Fruit fly (Drosophila melanogaster): ENCODE measurements around the gene stet.

DNA sequence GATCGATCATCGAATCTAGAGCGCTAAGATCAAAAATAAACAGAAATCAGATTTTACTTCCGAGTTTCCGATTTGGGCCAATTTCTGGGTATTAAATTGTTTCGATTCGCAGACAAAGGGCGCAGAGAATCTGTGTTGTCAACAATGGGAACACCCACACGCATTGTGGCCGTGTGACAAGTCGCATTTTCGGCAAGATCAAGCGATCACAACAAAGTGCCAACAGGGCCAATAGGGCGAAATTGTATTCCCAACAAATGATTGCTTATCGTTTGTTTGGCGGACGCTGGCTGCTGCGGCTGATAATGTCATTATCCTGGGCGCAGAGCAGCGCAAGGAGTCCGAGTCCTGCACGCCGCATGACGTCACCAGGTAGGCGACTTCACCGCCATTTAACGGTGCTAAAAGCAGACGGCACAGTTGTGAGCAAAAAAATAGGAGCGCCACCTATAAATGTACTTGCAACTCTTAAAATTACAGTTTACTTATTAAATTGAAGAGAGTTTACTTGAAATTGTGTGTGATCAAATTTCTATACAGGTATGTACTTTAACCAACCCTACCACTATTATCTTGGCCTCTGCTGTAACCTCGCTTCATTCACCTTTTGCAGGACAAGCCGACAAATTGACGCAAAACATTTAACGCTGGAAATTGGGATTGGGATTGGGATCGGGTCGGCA is 10.2 kb downstream of the stet start:
- no peak for TF ChIP-seq topi (GFP tag; optimal IDR thresholded peaks at IDR 0.05)
- TF ChIP-seq CG6808 (GFP tag; optimal IDR thresholded peaks at IDR 0.05), result peak; percentile 35
- peak; percentile 70 for TF ChIP-seq Hr39 (GFP tag; optimal IDR thresholded peaks at IDR 0.05)
- peak; percentile 54 for TF ChIP-seq acj6 (GFP tag; optimal IDR thresholded peaks at IDR 0.05)
- TF ChIP-seq Sox102F (GFP tag; optimal IDR thresholded peaks at IDR 0.05), result peak; percentile 42
- peak; percentile 32 for TF ChIP-seq CG34406 (GFP tag; optimal IDR thresholded peaks at IDR 0.05)
- TF ChIP-seq lz (GFP tag; optimal IDR thresholded peaks at IDR 0.05), result peak; percentile 50
- TF ChIP-seq CG9139 (GFP tag; optimal IDR thresholded peaks at IDR 0.05), result no peak
- TF ChIP-seq Ets21C (GFP tag; optimal IDR thresholded peaks at IDR 0.05), result peak; percentile 28
